Worm (Caenorhabditis elegans): ENCODE data around the gene F49F1.15.
A peak's percentile ranks its signal among the peaks of the same experiment; 100 is the strongest.
"Not testable (repeated sequence)": the region's sequence is repeated elsewhere in the genome, so short reads cannot be mapped to it uniquely, and the experiment has no call there.

Gene F49F1.15

DNA sequence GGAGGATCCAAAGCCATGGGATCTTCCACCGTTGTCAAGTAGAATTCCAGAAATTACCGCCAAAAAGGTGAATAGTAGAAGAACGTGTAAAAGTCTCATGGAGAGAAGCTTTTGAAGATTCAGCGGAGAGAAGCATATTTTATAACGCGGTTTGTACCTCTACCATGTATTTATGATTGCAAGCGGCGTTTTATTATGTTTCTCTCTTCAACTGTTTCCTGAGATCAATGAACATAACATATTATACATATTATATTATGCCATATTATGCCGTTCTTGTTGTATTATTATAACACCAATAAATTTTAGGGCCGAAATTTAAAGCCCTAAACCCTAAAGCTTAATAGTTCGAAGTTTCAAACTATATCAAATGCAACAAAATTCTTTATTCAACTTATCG, 25.8 kb upstream of the F49F1.15 start, which contains the start of gene F49F1.18:
TSS of gene F49F1.18 (minus strand) at position 101 of the 400 bp plus-strand sequence.
- TF ChIP-seq F23B12.7 (tag; optimal IDR thresholded peaks at IDR 0.05; ENCODE audit: insufficient read depth) (no peak), egrh-3 (GFP tag; IDR thresholded peaks at IDR 0.05) (no peak)

DNA sequence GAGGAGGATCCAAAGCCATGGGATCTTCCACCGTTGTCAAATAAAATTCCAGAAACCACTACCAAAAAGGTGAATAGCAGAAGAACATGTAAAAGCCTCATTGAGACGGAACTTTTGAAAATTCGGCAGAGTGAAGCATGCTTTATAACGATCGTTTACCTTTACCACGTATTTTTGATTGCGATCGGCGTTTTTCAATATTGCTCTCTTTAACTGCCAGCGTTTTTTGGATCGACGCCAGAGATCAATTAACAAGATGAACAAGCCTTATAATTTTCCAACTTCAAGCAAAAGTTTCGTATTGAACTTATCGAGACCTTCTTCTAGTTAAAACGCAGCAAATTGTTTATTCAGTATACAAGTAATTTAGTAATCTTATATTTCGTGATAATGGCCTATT, 24.6 kb upstream of the F49F1.15 start, which contains the start of gene F49F1.10:
TSS of gene F49F1.10 (minus strand) at position 101 of the 400 bp plus-strand sequence.
- no peak for TF ChIP-seq T07F8.4 (tag; optimal IDR thresholded peaks at IDR 0.05)
- TF ChIP-seq zim-3 (tag; optimal IDR thresholded peaks at IDR 0.05) = no peak
- no peak for TF ChIP-seq F49E8.2 (tag; optimal IDR thresholded peaks at IDR 0.05; ENCODE audit: insufficient read depth)
- no peak for TF ChIP-seq ekl-4 (GFP tag; IDR thresholded peaks at IDR 0.05)
- TF ChIP-seq mes-4 (tag; optimal IDR thresholded peaks at IDR 0.05) = no peak
- TF ChIP-seq aptf-3 (GFP tag; IDR thresholded peaks at IDR 0.05) = no peak
- TF ChIP-seq F22D6.2 (tag; optimal IDR thresholded peaks at IDR 0.05) = no peak
- TF ChIP-seq F23B12.7 (tag; optimal IDR thresholded peaks at IDR 0.05; ENCODE audit: insufficient read depth) = no peak
- TF ChIP-seq egl-18 (GFP tag; IDR thresholded peaks at IDR 0.05) = no peak
- no peak for TF ChIP-seq tbx-9 (tag; optimal IDR thresholded peaks at IDR 0.05; ENCODE audit: borderline replicate concordance)
- TF ChIP-seq athp-1 (tag; optimal IDR thresholded peaks at IDR 0.05) = no peak
- no peak for TF ChIP-seq ceh-40 (GFP tag; IDR thresholded peaks at IDR 0.05)
- TF ChIP-seq akir-1 (GFP tag; optimal IDR thresholded peaks at IDR 0.05) = no peak
- no peak for TF ChIP-seq Y79H2A.3 (GFP tag; conservative IDR thresholded peaks at IDR 0.05)

DNA sequence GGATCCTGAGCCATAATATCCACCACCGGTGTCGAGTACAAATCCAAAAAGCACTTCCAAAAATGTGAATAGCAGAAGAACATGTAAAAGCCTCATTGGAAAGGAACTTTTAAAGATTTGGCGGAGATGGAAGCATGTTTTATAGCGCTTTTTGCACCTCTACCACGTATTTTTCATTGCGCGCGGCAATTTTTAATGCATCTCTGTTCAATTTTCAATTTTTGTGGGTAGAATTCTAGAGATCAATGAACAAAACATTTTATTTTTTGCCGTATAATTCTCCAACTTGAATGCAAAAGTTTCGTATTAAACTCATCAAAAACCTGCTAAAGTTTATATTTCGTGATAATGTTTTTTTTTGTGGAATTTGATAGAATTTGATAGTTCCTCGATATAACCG, 23.0 kb upstream of the F49F1.15 start, which contains the start of gene F49F1.9:
TSS of gene F49F1.9 (minus strand) at position 101 of the 400 bp plus-strand sequence.
- TF ChIP-seq ceh-40 (GFP tag; IDR thresholded peaks at IDR 0.05) (no peak), nhr-27 (tag; optimal IDR thresholded peaks at IDR 0.05) (no peak), gei-17 (GFP tag; optimal IDR thresholded peaks at IDR 0.05) (no peak), D2030.7 (GFP tag; IDR thresholded peaks at IDR 0.05) (no peak), lag-1 (GFP tag; IDR thresholded peaks at IDR 0.05) (no peak), pbrm-1 (GFP tag; IDR thresholded peaks at IDR 0.05) (no peak), nhr-120 (GFP tag; IDR thresholded peaks at IDR 0.05) (no peak)

DNA sequence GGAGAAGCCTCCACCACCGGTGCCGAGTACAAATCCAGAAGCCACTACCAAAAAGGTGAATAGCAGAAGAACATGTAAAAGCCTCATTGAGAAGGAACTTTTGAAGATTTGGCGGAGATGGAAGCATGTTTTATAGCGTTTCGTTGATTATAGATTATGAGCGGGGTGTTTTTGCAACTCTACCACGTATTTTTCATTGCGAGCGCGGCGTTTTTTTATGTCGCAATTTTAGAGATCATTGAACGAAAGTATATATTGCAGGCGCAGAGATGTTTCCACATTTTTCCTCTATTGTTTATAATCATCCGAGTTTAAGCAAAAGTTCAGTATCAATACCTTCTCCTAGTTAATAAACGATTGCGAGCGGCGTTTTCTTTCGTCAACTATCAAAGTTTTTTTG, 21.3 kb upstream of the F49F1.15 start, which contains the start of gene F49F1.17:
TSS of gene F49F1.17 (minus strand) at position 101 of the 400 bp plus-strand sequence.
- TF ChIP-seq repo-1 (tag; optimal IDR thresholded peaks at IDR 0.05) (no peak), nhr-80 (tag; optimal IDR thresholded peaks at IDR 0.05) (no peak), rpc-1 (optimal IDR thresholded peaks at IDR 0.05) (no peak), rpc-1 (tag; optimal IDR thresholded peaks at IDR 0.05) (no peak), B0336.3 (GFP tag; IDR thresholded peaks at IDR 0.05) (no peak), madf-10 (tag; optimal IDR thresholded peaks at IDR 0.05) (no peak), F33H1.4 (GFP tag; IDR thresholded peaks at IDR 0.05) (no peak), bed-2 (GFP tag; IDR thresholded peaks at IDR 0.05) (no peak)

DNA sequence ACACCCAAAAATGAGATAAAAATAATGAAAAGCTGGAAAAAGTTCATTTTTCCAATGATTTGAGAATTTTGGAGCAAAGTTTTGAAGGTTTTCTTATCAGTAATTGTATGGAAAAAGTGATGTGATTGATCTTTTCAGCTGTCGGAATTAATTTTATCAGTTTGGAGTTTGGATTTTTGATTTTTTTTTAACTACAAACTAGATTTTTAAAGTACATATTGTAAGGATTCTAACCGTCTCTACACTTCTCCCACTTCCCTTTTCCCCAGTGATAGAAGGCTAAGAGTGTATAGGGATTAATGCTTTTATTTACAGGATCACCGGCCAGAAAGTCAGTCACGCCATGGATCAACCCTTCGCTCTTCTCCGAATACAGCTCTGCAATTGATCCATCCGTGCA, 11.2 kb upstream of the F49F1.15 start, which contains the start of gene F49F1.7:
TSS of gene F49F1.7 (minus strand) at position 101 of the 400 bp plus-strand sequence.
- not testable (repeated sequence) for TF ChIP-seq him-1 (tag; optimal IDR thresholded peaks at IDR 0.05); lin-54 (GFP tag; optimal IDR thresholded peaks at IDR 0.05); sdz-38 (tag; optimal IDR thresholded peaks at IDR 0.05)

DNA sequence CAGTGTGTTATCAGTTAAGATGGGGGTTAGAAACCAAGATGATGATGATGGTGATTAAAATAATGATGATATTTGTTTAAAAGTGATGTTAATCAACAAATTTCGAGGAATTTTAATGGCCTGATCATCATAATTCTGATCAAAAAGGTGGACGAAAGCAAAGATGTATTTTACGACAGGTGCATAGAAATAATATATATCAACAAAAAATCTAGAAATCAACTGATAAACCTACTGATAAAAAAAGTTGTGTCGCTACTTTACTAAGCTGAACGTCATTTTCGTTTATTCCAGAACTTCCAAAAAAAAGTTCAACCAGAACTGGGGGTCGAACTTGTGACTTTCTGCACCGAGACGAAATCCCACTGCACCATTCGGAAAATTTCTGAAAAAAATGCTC, 8.7 kb upstream of the F49F1.15 start, which contains the start of gene mul-1:
TSS of gene mul-1 (minus strand) at position 84 of the 400 bp plus-strand sequence.
- peak; percentile 46 for TF ChIP-seq nhr-80 (tag; optimal IDR thresholded peaks at IDR 0.05)
- TF ChIP-seq hsf-1 (GFP tag; IDR thresholded peaks at IDR 0.05) = no peak
